Worm (Caenorhabditis elegans): ENCODE measurements around the gene lbp-2.

ce11 chrX:3230575-3230974 lies 29.8 kb upstream of the lbp-2 start:
- TF ChIP-seq skn-1 (tag; optimal IDR thresholded peaks at IDR 0.05) (no peak), nhr-28 (tag; optimal IDR thresholded peaks at IDR 0.05) (no peak), snpc-4 (tag; optimal IDR thresholded peaks at IDR 0.05) (no peak), fkh-10 (GFP tag; optimal IDR thresholded peaks at IDR 0.05) (no peak), elt-2 (tag; optimal IDR thresholded peaks at IDR 0.05) (no peak), unc-39 (tag; optimal IDR thresholded peaks at IDR 0.05) (no peak), daf-12 (tag; optimal IDR thresholded peaks at IDR 0.05) (no peak), lsy-12 (tag; optimal IDR thresholded peaks at IDR 0.05) (no peak), eor-1 (tag; optimal IDR thresholded peaks at IDR 0.05) (no peak), hmg-11 (tag; optimal IDR thresholded peaks at IDR 0.05) (no peak), nhr-12 (tag; optimal IDR thresholded peaks at IDR 0.05) (no peak), nfya-1 (tag; optimal IDR thresholded peaks at IDR 0.05; ENCODE audit: insufficient read depth) (no peak), elt-3 (tag; optimal IDR thresholded peaks at IDR 0.05) (no peak), lin-39 (tag; optimal IDR thresholded peaks at IDR 0.05) (no peak)
